Worm (Caenorhabditis elegans) whole organism, midembryonic: ENCODE data around the gene Y69A2AR.24.

ENCODE experiments used
- T22C8.4 ChIP-seq: fragments of 200-800 bp; sonication (Bioruptor generic); IDR thresholded peaks from 2 replicates; pipeline ENCODE4 v1.3.6; 2022; ENCODE audit warnings: missing genetic modification characterization, missing compliant biosample characterization
- cog-1 ChIP-seq: sonication (generic microtip); optimal IDR thresholded peaks from 2 replicates; lab custom pipeline; 2016; ENCODE audit warnings: missing genetic modification characterization, missing compliant biosample characterization
- flt-1 ChIP-seq: fragments of 200-800 bp; sonication (Bioruptor generic); IDR thresholded peaks from 2 replicates; pipeline ENCODE4 v1.3.6; 2022; ENCODE audit warnings: missing genetic modification characterization, missing compliant biosample characterization
- klf-2 ChIP-seq: fragments of 200-800 bp; sonication (Bioruptor generic); conservative IDR thresholded peaks from 2 replicates; pipeline ENCODE4 v1.3.6; 2022; ENCODE audit warnings: missing genetic modification reagents, missing genetic modification characterization, missing compliant biosample characterization
- med-1 ChIP-seq: sonication (generic microtip); optimal IDR thresholded peaks from 2 replicates; lab custom pipeline; 2017; ENCODE audit warnings: missing genetic modification characterization, mild to moderate bottlenecking, missing compliant biosample characterization, antibody characterized with exemption, missing genetic modification reagents; ENCODE audit not compliant: insufficient read depth
- ref-1 ChIP-seq: fragments of 200-800 bp; sonication (Bioruptor generic); conservative IDR thresholded peaks from 2 replicates; pipeline ENCODE4 v1.3.6; 2022; ENCODE audit warnings: missing genetic modification reagents, missing genetic modification characterization, missing compliant biosample characterization
- tab-1 ChIP-seq: fragments of 200-800 bp; sonication (Bioruptor generic); IDR thresholded peaks from 2 replicates; pipeline ENCODE4 v1.3.6; 2022; ENCODE audit warnings: missing genetic modification characterization, missing compliant biosample characterization
- ztf-23 ChIP-seq: fragments of 200-800 bp; sonication (Bioruptor generic); IDR thresholded peaks from 2 replicates; pipeline ENCODE4 v1.3.6; 2022; ENCODE audit warnings: missing genetic modification reagents, missing genetic modification characterization, missing compliant biosample characterization
- ztf-29 ChIP-seq: fragments of 200-800 bp; sonication (Bioruptor generic); IDR thresholded peaks from 2 replicates; pipeline ENCODE4 v1.3.6; 2022; ENCODE audit warnings: missing genetic modification reagents, missing genetic modification characterization, missing compliant biosample characterization

- TF ChIP-seq ztf-23 (GFP tag; lab: Robert Waterston, UW) (no peak), flt-1 (GFP tag; lab: Robert Waterston, UW) (no peak), klf-2 (GFP tag; lab: Robert Waterston, UW) (no peak), cog-1 (tag; lab: Kevin White, UChicago) (no peak), ref-1 (GFP tag; lab: Robert Waterston, UW) (no peak), T22C8.4 (GFP tag; lab: Robert Waterston, UW) (no peak), tab-1 (GFP tag; lab: Robert Waterston, UW) (no peak), ztf-29 (GFP tag; lab: Robert Waterston, UW) (no peak), med-1 (GFP tag; lab: Kevin White, UChicago) (no peak)
Measured at ce11 chrIV:2572107-2572506, 8.2 kb upstream of the Y69A2AR.24 start, which contains the start of gene Y69A2AR.51.
